Worm (Caenorhabditis elegans) whole organism, L4 larva: ENCODE data around the gene T03G6.1.

Source experiments
- aly-2 ChIP-seq: sonication (generic microtip); optimal IDR thresholded peaks from 2 replicates; lab custom pipeline; 2018; ENCODE audit warnings: missing biosample characterization, missing genetic modification characterization
- ceh-82 ChIP-seq: sonication (generic microtip); optimal IDR thresholded peaks from 2 replicates; lab custom pipeline; 2017; ENCODE audit warnings: missing biosample characterization, missing genetic modification characterization
- dpl-1 ChIP-seq: fragments of 150-350 bp; optimal IDR thresholded peaks from 2 replicates; lab custom pipeline; 2014; ENCODE audit warnings: missing biosample characterization, missing genetic modification reagents, missing genetic modification characterization
- lin-1 ChIP-seq: fragments of 200-800 bp; sonication (Bioruptor generic); IDR thresholded peaks from 2 replicates; pipeline ENCODE4 v1.3.6; 2022; ENCODE audit warnings: missing genetic modification reagents, missing genetic modification characterization, missing compliant biosample characterization
- lin-13 ChIP-seq: fragments of 150-350 bp; optimal IDR thresholded peaks from 2 replicates; lab custom pipeline; 2014; ENCODE audit warnings: missing biosample characterization, missing genetic modification reagents, missing genetic modification characterization
- lsy-2 ChIP-seq, 2 experiments: fragments of 150-350 bp in 1 of 2; sonication (generic microtip) in 1 of 2; optimal IDR thresholded peaks; 2 replicates each; lab custom pipeline; 2014 to 2017; ENCODE audit warnings: missing biosample characterization in 2 of 2, missing genetic modification characterization in 2 of 2
- nhr-11 ChIP-seq: fragments of 150-350 bp; optimal IDR thresholded peaks from 2 replicates; lab custom pipeline; 2014; ENCODE audit warnings: missing biosample characterization, missing genetic modification characterization
- nhr-25 ChIP-seq: sonication (generic microtip); optimal IDR thresholded peaks from 2 replicates; lab custom pipeline; 2017; ENCODE audit warnings: missing genetic modification characterization, mild to moderate bottlenecking, missing compliant biosample characterization, antibody characterized with exemption, moderate library complexity, borderline replicate concordance; ENCODE audit not compliant: insufficient read depth
- nhr-42 ChIP-seq: fragments of 200-800 bp; sonication (Bioruptor generic); IDR thresholded peaks from 2 replicates; pipeline ENCODE4 v1.3.6; 2022; ENCODE audit warnings: missing genetic modification characterization, missing compliant biosample characterization
- nhr-77 ChIP-seq: fragments of 150-350 bp; optimal IDR thresholded peaks from 2 replicates; lab custom pipeline; 2014; ENCODE audit warnings: missing biosample characterization, missing genetic modification characterization
- pha-4 ChIP-seq, 2 experiments: fragments of 150-350 bp in 1 of 2; fragments of 200-800 bp in 1 of 2; sonication (Bioruptor generic) in 1 of 2; IDR thresholded peaks in 1 of 2; optimal IDR thresholded peaks in 1 of 2; 2 replicates each; pipeline versions ENCODE4 v1.3.6 to Lab custom; 2014 to 2022; ENCODE audit warnings: missing genetic modification characterization in 2 of 2, missing genetic modification reagents in 2 of 2, missing biosample characterization in 1 of 2, missing compliant biosample characterization in 1 of 2
- spr-1 ChIP-seq: sonication (generic microtip); optimal IDR thresholded peaks from 2 replicates; lab custom pipeline; 2016; ENCODE audit warnings: mild to moderate bottlenecking, missing genetic modification characterization, missing compliant biosample characterization
- unc-62 ChIP-seq, 3 experiments: fragments of 150-350 bp in 1 of 3; sonication (generic microtip); optimal IDR thresholded peaks in 2 of 3; peaks in 1 of 3; 1 replicate in 1 of 3; 2 replicates in 2 of 3; lab custom pipeline; 2014 to 2017; ENCODE audit warnings: missing biosample characterization in 3 of 3, missing genetic modification characterization in 3 of 3, missing genetic modification reagents in 3 of 3, missing genotype in 1 of 3
- ztf-11 ChIP-seq: fragments of 150-350 bp; optimal IDR thresholded peaks from 2 replicates; lab custom pipeline; 2014; ENCODE audit warnings: missing biosample characterization, missing genetic modification characterization

DNA sequence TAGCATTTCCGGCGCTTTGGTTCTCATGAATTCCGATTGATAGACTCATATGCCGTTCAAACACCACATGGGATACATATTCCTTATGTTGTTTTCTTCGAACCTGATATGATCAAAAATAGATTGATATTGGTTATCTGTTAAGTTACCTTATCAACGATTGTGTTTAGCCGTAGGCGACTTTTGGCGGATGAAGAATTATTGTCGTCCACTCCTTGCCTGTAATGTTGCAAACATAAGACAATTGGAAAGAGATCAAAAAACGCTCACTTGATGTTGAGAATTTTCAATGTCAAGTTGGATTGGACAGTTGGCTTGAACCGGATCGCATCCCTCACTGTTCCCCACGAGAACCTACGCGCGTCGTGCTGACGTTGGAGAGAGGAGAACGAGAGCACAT lies 40.3 kb upstream of the T03G6.1 start:
- TF ChIP-seq nhr-42 (no peak), lin-13 (GFP tag; lab: Kevin White, UChicago) (no peak), ceh-82 (tag; lab: Kevin White, UChicago) (no peak), lin-1 (GFP tag; lab: Robert Waterston, UW) (no peak), spr-1 (no peak), nhr-25 (no peak), nhr-11 (tag; lab: Kevin White, UChicago) (no peak), nhr-77 (tag; lab: Kevin White, UChicago) (no peak), ztf-11 (tag; lab: Kevin White, UChicago) (no peak), dpl-1 (no peak), aly-2 (tag; lab: Kevin White, UChicago) (no peak), pha-4 (GFP tag; IDR thresholded peaks at IDR 0.05; lab: Robert Waterston, UW) (no peak), pha-4 (tag; optimal IDR thresholded peaks at IDR 0.05; lab: Kevin White, UChicago) (no peak), lsy-2 (tag; optimal IDR thresholded peaks at IDR 0.05; lab: Kevin White, UChicago) (no peak), unc-62 (GFP tag; optimal IDR thresholded peaks at IDR 0.05 in 1 of 2; lab: Kevin White, UChicago) (no peak), unc-62 (tag; optimal IDR thresholded peaks at IDR 0.05; lab: Kevin White, UChicago) (no peak)
